Fruit fly (Drosophila melanogaster) S2 (cell line): ENCODE data around the gene woc.

Experiments used
- CG8478 ChIP-seq: fragments of >200 bp; optimal IDR thresholded peaks from 2 replicates; lab custom pipeline; 2018
- CTCF ChIP-seq, 2 experiments: fragments of >200 bp; optimal IDR thresholded peaks; 2 replicates each; lab custom pipeline; 2018

DNA sequence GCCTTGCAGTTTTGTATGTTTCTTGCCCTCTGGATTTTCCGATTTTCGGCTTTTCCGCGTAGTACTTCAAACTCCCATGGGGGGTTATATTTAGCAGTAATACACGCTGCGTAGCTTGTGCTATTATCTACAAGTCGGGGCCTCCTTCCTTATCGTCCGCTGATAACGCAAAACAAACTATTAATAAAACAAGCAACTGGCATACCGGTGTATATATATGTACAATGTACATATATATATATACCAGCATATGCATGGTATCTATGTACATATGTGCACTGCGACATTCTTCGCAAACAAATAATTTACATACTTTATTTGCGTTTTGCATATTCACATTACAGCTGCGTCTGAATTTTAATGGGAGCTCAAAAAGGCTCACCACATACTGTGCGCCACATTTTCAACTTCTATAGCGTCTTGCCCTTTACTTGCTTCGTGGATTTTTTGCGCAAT is 9.9 kb downstream of the woc start:
- TF ChIP-seq CG8478 (lab: Kevin White, UChicago) = no peak
- TF ChIP-seq CTCF (optimal IDR thresholded peaks at IDR 0.05; lab: Kevin White, UChicago) = no peak
